Fruit fly (Drosophila melanogaster) whole organism, prepupa: Measurements from ENCODE around the gene CG44271.

Source experiments
- CG10631 ChIP-seq: fragments of 200-800 bp; sonication (Bioruptor generic); optimal IDR thresholded peaks from 2 replicates; lab custom pipeline; 2016; ENCODE audit warnings: missing biosample characterization, missing genetic modification characterization
- CG11294 ChIP-seq: fragments of 200-800 bp; sonication (Bioruptor generic); IDR thresholded peaks from 2 replicates; pipeline ENCODE4 v1.3.6; 2022; ENCODE audit warnings: missing biosample characterization, missing genetic modification characterization
- CG11762 ChIP-seq: fragments of 200-800 bp; sonication (Bioruptor generic); optimal IDR thresholded peaks from 3 replicates; lab custom pipeline; 2016; ENCODE audit warnings: missing biosample characterization, missing genetic modification characterization; ENCODE audit not compliant: insufficient read depth
- CG1621 ChIP-seq: fragments of 200-800 bp; sonication (Bioruptor generic); optimal IDR thresholded peaks from 3 replicates; lab custom pipeline; 2018; ENCODE audit warnings: missing biosample characterization, mild to moderate bottlenecking, missing genetic modification characterization
- CG16779 ChIP-seq: fragments of 200-800 bp; sonication (Bioruptor generic); optimal IDR thresholded peaks from 3 replicates; lab custom pipeline; 2017; ENCODE audit warnings: missing biosample characterization, mild to moderate bottlenecking, missing genetic modification characterization
- CG3032 ChIP-seq: fragments of 200-800 bp; optimal IDR thresholded peaks from 2 replicates; lab custom pipeline; 2019; ENCODE audit warnings: missing biosample characterization, mild to moderate bottlenecking, missing genetic modification characterization, moderate library complexity
- CG31627 ChIP-seq: fragments of 200-800 bp; sonication (Bioruptor generic); optimal IDR thresholded peaks from 3 replicates; lab custom pipeline; 2016; ENCODE audit warnings: missing biosample characterization, missing genetic modification characterization
- CG34406 ChIP-seq: fragments of 200-800 bp; sonication (Bioruptor generic); optimal IDR thresholded peaks from 3 replicates; lab custom pipeline; 2016; ENCODE audit warnings: missing biosample characterization, missing genetic modification characterization
- CG3919 ChIP-seq: fragments of 200-800 bp; sonication (Bioruptor generic); optimal IDR thresholded peaks from 3 replicates; lab custom pipeline; 2016; ENCODE audit warnings: missing biosample characterization, missing genetic modification characterization
- CG4318 ChIP-seq: fragments of 200-800 bp; sonication (Bioruptor generic); optimal IDR thresholded peaks from 3 replicates; lab custom pipeline; 2017; ENCODE audit warnings: missing biosample characterization, mild to moderate bottlenecking, missing genetic modification characterization
- CG6163 ChIP-seq: fragments of 200-800 bp; sonication (Bioruptor generic); IDR thresholded peaks from 3 replicates; pipeline ENCODE4 v1.3.6; 2022; ENCODE audit warnings: missing biosample characterization, missing genetic modification characterization
- CG6276 ChIP-seq: fragments of 200-800 bp; sonication (Bioruptor generic); optimal IDR thresholded peaks from 2 replicates; lab custom pipeline; 2017; ENCODE audit warnings: missing biosample characterization, mild to moderate bottlenecking, missing genetic modification characterization
- CG6808 ChIP-seq: fragments of 200-800 bp; sonication (Bioruptor generic); optimal IDR thresholded peaks from 3 replicates; lab custom pipeline; 2017; ENCODE audit warnings: missing biosample characterization, missing genetic modification characterization, mild to moderate bottlenecking, moderate library complexity, missing genetic modification reagents
- CG8119 ChIP-seq: fragments of 200-800 bp; sonication (Bioruptor generic); IDR thresholded peaks from 3 replicates; pipeline ENCODE4 v1.3.6; 2022; ENCODE audit warnings: missing biosample characterization, missing genetic modification characterization
- CG8319 ChIP-seq: fragments of 200-800 bp; sonication (Bioruptor generic); optimal IDR thresholded peaks from 3 replicates; lab custom pipeline; 2016; ENCODE audit warnings: missing biosample characterization, missing genetic modification characterization
- CG9139 ChIP-seq: fragments of 200-800 bp; sonication (Bioruptor generic); optimal IDR thresholded peaks from 3 replicates; lab custom pipeline; 2017; ENCODE audit warnings: missing biosample characterization, mild to moderate bottlenecking, missing genetic modification characterization
- Eip75B ChIP-seq: fragments of 200-800 bp; sonication (Bioruptor generic); optimal IDR thresholded peaks from 3 replicates; lab custom pipeline; 2016; ENCODE audit warnings: missing biosample characterization, missing genetic modification characterization
- Eip78C ChIP-seq: fragments of 200-800 bp; sonication (Bioruptor generic); peaks from one replicate; lab custom pipeline; 2016; ENCODE audit warnings: missing biosample characterization, missing genetic modification characterization
- Eip93F ChIP-seq: fragments of 200-800 bp; sonication (Bioruptor generic); optimal IDR thresholded peaks from 2 replicates; lab custom pipeline; 2016; ENCODE audit warnings: missing biosample characterization, mild to moderate bottlenecking, missing genetic modification characterization
- Ets96B ChIP-seq: fragments of 200-800 bp; optimal IDR thresholded peaks from 2 replicates; lab custom pipeline; 2019; ENCODE audit warnings: missing biosample characterization, mild to moderate bottlenecking, missing genetic modification characterization, moderate library complexity
- Gug ChIP-seq: fragments of 200-800 bp; sonication (Bioruptor generic); IDR thresholded peaks from 2 replicates; pipeline ENCODE4 v1.3.6; 2022; ENCODE audit warnings: missing biosample characterization, missing genetic modification characterization
- Hr39 ChIP-seq: fragments of 200-800 bp; sonication (Bioruptor generic); optimal IDR thresholded peaks from 2 replicates; lab custom pipeline; 2016; ENCODE audit warnings: missing biosample characterization, missing genetic modification characterization
- Hr4 ChIP-seq: fragments of 200-800 bp; sonication (Bioruptor generic); optimal IDR thresholded peaks from 3 replicates; lab custom pipeline; 2016; ENCODE audit warnings: missing biosample characterization, missing genetic modification characterization
- Lpt ChIP-seq: fragments of 200-800 bp; sonication (Bioruptor generic); optimal IDR thresholded peaks from 3 replicates; lab custom pipeline; 2016; ENCODE audit warnings: missing biosample characterization, missing genetic modification characterization
- Met ChIP-seq: fragments of 200-800 bp; sonication (Bioruptor generic); optimal IDR thresholded peaks from 3 replicates; lab custom pipeline; 2016; ENCODE audit warnings: missing biosample characterization, missing genetic modification characterization
- OdsH ChIP-seq: fragments of 200-800 bp; sonication (Bioruptor generic); optimal IDR thresholded peaks from 3 replicates; lab custom pipeline; 2016; ENCODE audit warnings: missing biosample characterization, missing genetic modification characterization
- Sox102F ChIP-seq: fragments of 200-800 bp; sonication (Bioruptor generic); optimal IDR thresholded peaks from 2 replicates; lab custom pipeline; 2016; ENCODE audit warnings: missing biosample characterization, mild to moderate bottlenecking, missing genetic modification characterization
- achi ChIP-seq: fragments of 200-800 bp; sonication (Bioruptor generic); optimal IDR thresholded peaks from 3 replicates; lab custom pipeline; 2016; ENCODE audit warnings: missing biosample characterization, missing genetic modification characterization
- acj6 ChIP-seq: fragments of 200-800 bp; sonication (Bioruptor generic); optimal IDR thresholded peaks from 3 replicates; lab custom pipeline; 2016; ENCODE audit warnings: missing biosample characterization, missing genetic modification characterization
- cyc ChIP-seq: fragments of 200-800 bp; sonication (Bioruptor generic); optimal IDR thresholded peaks from 3 replicates; lab custom pipeline; 2016; ENCODE audit warnings: missing biosample characterization, missing genetic modification characterization
- dsx ChIP-seq: fragments of 200-800 bp; optimal IDR thresholded peaks from 3 replicates; lab custom pipeline; 2019; ENCODE audit warnings: missing biosample characterization, mild to moderate bottlenecking, missing genetic modification characterization, moderate library complexity; ENCODE audit not compliant: poor library complexity, severe bottlenecking
- eg ChIP-seq: fragments of 200-800 bp; sonication (Bioruptor generic); IDR thresholded peaks from 3 replicates; pipeline ENCODE4 v1.3.6; 2022; ENCODE audit warnings: missing biosample characterization, missing genetic modification characterization
- esn ChIP-seq: fragments of 200-800 bp; sonication (Bioruptor generic); optimal IDR thresholded peaks from 2 replicates; lab custom pipeline; 2016; ENCODE audit warnings: missing biosample characterization, mild to moderate bottlenecking, missing genetic modification characterization, moderate library complexity
- fd59A ChIP-seq: fragments of 200-800 bp; sonication (Bioruptor generic); optimal IDR thresholded peaks from 2 replicates; lab custom pipeline; 2017; ENCODE audit warnings: missing biosample characterization, mild to moderate bottlenecking, missing genetic modification characterization, missing genetic modification reagents
- fd85E ChIP-seq: fragments of 200-800 bp; sonication (Bioruptor generic); optimal IDR thresholded peaks from 3 replicates; lab custom pipeline; 2016; ENCODE audit warnings: missing biosample characterization, missing genetic modification characterization
- fkh ChIP-seq: fragments of 200-800 bp; sonication (Bioruptor generic); optimal IDR thresholded peaks from 3 replicates; lab custom pipeline; 2017; ENCODE audit warnings: missing biosample characterization, mild to moderate bottlenecking, missing genetic modification characterization, moderate library complexity
- lz ChIP-seq: fragments of 200-800 bp; sonication (Bioruptor generic); optimal IDR thresholded peaks from 3 replicates; lab custom pipeline; 2016; ENCODE audit warnings: missing biosample characterization, missing genetic modification characterization
- net ChIP-seq: fragments of 200-800 bp; sonication (Bioruptor generic); optimal IDR thresholded peaks from 3 replicates; lab custom pipeline; 2016; ENCODE audit warnings: missing biosample characterization, missing genetic modification characterization
- spab ChIP-seq: fragments of 200-800 bp; sonication (Bioruptor generic); optimal IDR thresholded peaks from 2 replicates; lab custom pipeline; 2017; ENCODE audit warnings: missing biosample characterization, mild to moderate bottlenecking, missing genetic modification characterization, missing genetic modification reagents
- svp ChIP-seq: fragments of 200-800 bp; sonication (Bioruptor generic); peaks from one replicate; lab custom pipeline; 2016; ENCODE audit warnings: missing biosample characterization, missing genetic modification characterization
- topi ChIP-seq: fragments of 200-800 bp; sonication (Bioruptor generic); optimal IDR thresholded peaks from 3 replicates; lab custom pipeline; 2016; ENCODE audit warnings: missing biosample characterization, missing genetic modification characterization
- vri ChIP-seq: fragments of 200-800 bp; sonication (Bioruptor generic); optimal IDR thresholded peaks from 3 replicates; lab custom pipeline; 2016; ENCODE audit warnings: missing biosample characterization, mild to moderate bottlenecking, missing genetic modification characterization

The CG44271 gene

dm6 chr2L:6791845-6792443 lies 44.2 kb upstream of the CG44271 start:
- no peak for TF ChIP-seq CG11762 (GFP tag; lab: Kevin White, UChicago)
- TF ChIP-seq CG9139 (GFP tag; lab: Kevin White, UChicago), result no peak
- no peak for TF ChIP-seq CG16779
- no peak for TF ChIP-seq cyc (GFP tag; lab: Kevin White, UChicago)
- TF ChIP-seq svp, result peak; percentile 28
- TF ChIP-seq CG10631, result no peak
- TF ChIP-seq CG1621, result peak; percentile 72
- TF ChIP-seq Eip78C (GFP tag; lab: Kevin White, UChicago), result peak; percentile 5
- TF ChIP-seq CG6163 (GFP tag; lab: Robert Waterston, UW), result 0 out of 3 replicates have a peak, but pooled peaks have one; percentile 14
- TF ChIP-seq CG4318 (GFP tag; lab: Kevin White, UChicago), result no peak
- peak; percentile 55 for TF ChIP-seq fkh (GFP tag; lab: Kevin White, UChicago)
- TF ChIP-seq dsx (GFP tag; lab: Kevin White, UChicago), result peak; percentile 25
- no peak for TF ChIP-seq spab (GFP tag; lab: Kevin White, UChicago)
- no peak for TF ChIP-seq lz (GFP tag; lab: Kevin White, UChicago)
- TF ChIP-seq CG6276 (GFP tag; lab: Kevin White, UChicago), result no peak
- no peak for TF ChIP-seq CG31627 (GFP tag; lab: Kevin White, UChicago)
- peak; percentile 17; the same call in 1 of the 3 replicates for TF ChIP-seq eg
- no peak for TF ChIP-seq Met (GFP tag; lab: Kevin White, UChicago)

dm6 chr2L:6789358-6789757 lies 41.6 kb upstream of the CG44271 start:
- TF ChIP-seq CG6808 (GFP tag; lab: Kevin White, UChicago) (peak; percentile 11), Sox102F (GFP tag; lab: Kevin White, UChicago) (no peak), OdsH (GFP tag; lab: Kevin White, UChicago) (no peak), Hr39 (no peak), CG6163 (GFP tag; lab: Robert Waterston, UW) (no peak), spab (GFP tag; lab: Kevin White, UChicago) (no peak), CG8319 (GFP tag; lab: Kevin White, UChicago) (no peak), esn (no peak), Eip75B (GFP tag; lab: Kevin White, UChicago) (peak; percentile 42), vri (GFP tag; lab: Kevin White, UChicago) (peak; percentile 89), achi (GFP tag; lab: Kevin White, UChicago) (no peak), CG11294 (GFP tag; lab: Robert Waterston, UW) (no peak), Hr4 (GFP tag; lab: Kevin White, UChicago) (no peak), fd85E (GFP tag; lab: Kevin White, UChicago) (no peak), Lpt (GFP tag; lab: Kevin White, UChicago) (no peak), Eip93F (GFP tag; lab: Kevin White, UChicago) (peak; percentile 86), Ets96B (tag; lab: Kevin White, UChicago) (no peak), net (no peak), CG34406 (GFP tag; lab: Kevin White, UChicago) (no peak), acj6 (no peak), CG3032 (no peak), CG3919 (GFP tag; lab: Kevin White, UChicago) (no peak), fkh (GFP tag; lab: Kevin White, UChicago) (peak; percentile 80), Gug (GFP tag; lab: Robert Waterston, UW) (no peak), Eip78C (GFP tag; lab: Kevin White, UChicago) (peak; percentile 56), CG4318 (GFP tag; lab: Kevin White, UChicago) (no peak), CG8119 (GFP tag; lab: Robert Waterston, UW) (no peak), fd59A (GFP tag; lab: Kevin White, UChicago) (no peak), cyc (GFP tag; lab: Kevin White, UChicago) (no peak), svp (peak; percentile 79), topi (no peak), eg (no peak)
